Worm (Caenorhabditis elegans) whole organism, midembryonic: ENCODE data around the gene col-117.

Experiments used
- T22C8.4 ChIP-seq: fragments of 200-800 bp; sonication (Bioruptor generic); IDR thresholded peaks from 2 replicates; pipeline ENCODE4 v1.3.6; 2022; ENCODE audit warnings: missing genetic modification characterization, missing compliant biosample characterization
- cog-1 ChIP-seq: sonication (generic microtip); optimal IDR thresholded peaks from 2 replicates; lab custom pipeline; 2016; ENCODE audit warnings: missing genetic modification characterization, missing compliant biosample characterization
- flt-1 ChIP-seq: fragments of 200-800 bp; sonication (Bioruptor generic); IDR thresholded peaks from 2 replicates; pipeline ENCODE4 v1.3.6; 2022; ENCODE audit warnings: missing genetic modification characterization, missing compliant biosample characterization
- klf-2 ChIP-seq: fragments of 200-800 bp; sonication (Bioruptor generic); conservative IDR thresholded peaks from 2 replicates; pipeline ENCODE4 v1.3.6; 2022; ENCODE audit warnings: missing genetic modification reagents, missing genetic modification characterization, missing compliant biosample characterization
- med-1 ChIP-seq: sonication (generic microtip); optimal IDR thresholded peaks from 2 replicates; lab custom pipeline; 2017; ENCODE audit warnings: missing genetic modification characterization, mild to moderate bottlenecking, missing compliant biosample characterization, antibody characterized with exemption, missing genetic modification reagents; ENCODE audit not compliant: insufficient read depth
- ref-1 ChIP-seq: fragments of 200-800 bp; sonication (Bioruptor generic); conservative IDR thresholded peaks from 2 replicates; pipeline ENCODE4 v1.3.6; 2022; ENCODE audit warnings: missing genetic modification reagents, missing genetic modification characterization, missing compliant biosample characterization
- tab-1 ChIP-seq: fragments of 200-800 bp; sonication (Bioruptor generic); IDR thresholded peaks from 2 replicates; pipeline ENCODE4 v1.3.6; 2022; ENCODE audit warnings: missing genetic modification characterization, missing compliant biosample characterization
- ztf-23 ChIP-seq: fragments of 200-800 bp; sonication (Bioruptor generic); IDR thresholded peaks from 2 replicates; pipeline ENCODE4 v1.3.6; 2022; ENCODE audit warnings: missing genetic modification reagents, missing genetic modification characterization, missing compliant biosample characterization
- ztf-29 ChIP-seq: fragments of 200-800 bp; sonication (Bioruptor generic); IDR thresholded peaks from 2 replicates; pipeline ENCODE4 v1.3.6; 2022; ENCODE audit warnings: missing genetic modification reagents, missing genetic modification characterization, missing compliant biosample characterization

col-117 gene

ce11 chrIV:8826606-8827000 lies 2.6 kb upstream of the col-117 start:
- TF ChIP-seq T22C8.4 (GFP tag; lab: Robert Waterston, UW) (peak; percentile 80), flt-1 (GFP tag; lab: Robert Waterston, UW) (no peak)

- TF ChIP-seq tab-1 (GFP tag; lab: Robert Waterston, UW) (no peak), ref-1 (no peak), cog-1 (tag; lab: Kevin White, UChicago) (no peak), klf-2 (GFP tag; lab: Robert Waterston, UW) (no peak), med-1 (GFP tag; lab: Kevin White, UChicago) (no peak), flt-1 (GFP tag; lab: Robert Waterston, UW) (no peak), ztf-23 (GFP tag; lab: Robert Waterston, UW) (no peak), ztf-29 (no peak), T22C8.4 (GFP tag; lab: Robert Waterston, UW) (no peak)
Observed at ce11 chrIV:8825997-8826605, 2.1 kb upstream of the col-117 start.

ce11 chrIV:8822598-8822997 lies 1.4 kb downstream of the col-117 start:
- TF ChIP-seq T22C8.4 (GFP tag; lab: Robert Waterston, UW) (no peak), ztf-29 (no peak), ref-1 (no peak), med-1 (GFP tag; lab: Kevin White, UChicago) (no peak)

DNA sequence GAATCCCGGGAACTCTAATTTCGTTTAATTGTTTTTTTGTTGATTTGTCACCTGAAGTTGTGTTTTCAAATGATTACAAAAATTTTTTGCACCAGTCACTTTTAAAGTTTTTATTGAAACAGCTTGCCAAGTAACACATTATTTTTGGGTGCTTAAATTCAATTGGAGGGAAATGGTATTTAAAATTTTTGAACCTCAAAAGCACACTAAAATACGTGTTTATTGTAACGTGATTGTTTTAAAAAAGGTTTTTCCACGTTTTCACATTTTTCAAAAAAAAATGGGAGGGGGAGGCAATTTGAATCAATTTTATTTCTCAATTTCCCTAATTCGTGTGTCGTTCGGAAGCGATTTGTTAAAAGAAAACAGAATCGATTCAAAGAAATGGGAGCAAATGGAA lies 2.8 kb downstream of the col-117 start, which contains the start of gene T28C6.5:
Gene T28C6.5 (plus strand): TSS at position 301 of the 400 bp plus-strand sequence.
- TF ChIP-seq cog-1 (tag; lab: Kevin White, UChicago) (no peak), ref-1 (no peak), flt-1 (GFP tag; lab: Robert Waterston, UW) (no peak), klf-2 (GFP tag; lab: Robert Waterston, UW) (no peak), tab-1 (GFP tag; lab: Robert Waterston, UW) (no peak), ztf-23 (GFP tag; lab: Robert Waterston, UW) (no peak), med-1 (GFP tag; lab: Kevin White, UChicago) (no peak), T22C8.4 (GFP tag; lab: Robert Waterston, UW) (no peak), ztf-29 (no peak)

DNA sequence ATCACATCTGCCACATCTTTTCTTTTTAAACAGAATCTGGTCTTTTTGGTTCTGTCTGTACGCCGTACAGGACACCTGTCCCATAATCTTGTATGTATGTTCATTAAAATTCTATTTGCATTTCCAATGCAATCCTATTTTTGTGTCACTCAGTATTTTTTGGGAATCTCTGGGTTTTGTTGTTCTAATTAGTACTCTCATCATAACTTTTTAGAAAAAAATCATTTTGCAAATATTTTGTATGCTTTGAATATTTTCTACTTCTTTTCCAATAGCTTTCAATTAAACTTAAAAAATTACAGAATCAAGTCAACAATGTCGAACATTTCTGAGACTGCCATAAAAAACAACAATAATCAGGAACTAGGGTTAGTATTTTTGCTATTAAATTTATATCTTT lies 4.0 kb downstream of the col-117 start, which contains the start of gene T28C6.3:
Gene T28C6.3 (plus strand): TSS at position 301 of the 400 bp plus-strand sequence.
- TF ChIP-seq med-1 (GFP tag; lab: Kevin White, UChicago) = no peak
- no peak for TF ChIP-seq ztf-23 (GFP tag; lab: Robert Waterston, UW)
- TF ChIP-seq klf-2 (GFP tag; lab: Robert Waterston, UW) = no peak
- no peak for TF ChIP-seq cog-1 (tag; lab: Kevin White, UChicago)
- TF ChIP-seq flt-1 (GFP tag; lab: Robert Waterston, UW) = no peak
- TF ChIP-seq tab-1 (GFP tag; lab: Robert Waterston, UW) = no peak
- TF ChIP-seq T22C8.4 (GFP tag; lab: Robert Waterston, UW) = no peak
- TF ChIP-seq ztf-29 = no peak
- TF ChIP-seq ref-1 = no peak

- TF ChIP-seq ref-1 = no peak
- no peak for TF ChIP-seq T22C8.4 (GFP tag; lab: Robert Waterston, UW)
- TF ChIP-seq tab-1 (GFP tag; lab: Robert Waterston, UW) = no peak
- TF ChIP-seq ztf-23 (GFP tag; lab: Robert Waterston, UW) = no peak
- TF ChIP-seq med-1 (GFP tag; lab: Kevin White, UChicago) = no peak
- TF ChIP-seq flt-1 (GFP tag; lab: Robert Waterston, UW) = no peak
- no peak for TF ChIP-seq ztf-29
- no peak for TF ChIP-seq klf-2 (GFP tag; lab: Robert Waterston, UW)
- TF ChIP-seq cog-1 (tag; lab: Kevin White, UChicago) = no peak
Observed at ce11 chrIV:8819471-8819870, 4.5 kb downstream of the col-117 start.

- TF ChIP-seq med-1 (GFP tag; lab: Kevin White, UChicago) (no peak), ztf-29 (no peak), tab-1 (GFP tag; lab: Robert Waterston, UW) (no peak)
Observed at ce11 chrIV:8817639-8818038, 6.4 kb downstream of the col-117 start, which contains the start of gene T28C6.10. Gene T28C6.10 (plus strand): TSS chrIV:8817939.

- TF ChIP-seq med-1 (GFP tag; lab: Kevin White, UChicago) (no peak), flt-1 (GFP tag; lab: Robert Waterston, UW) (0 out of 2 replicates have a peak, but pooled peaks have one; percentile 20), ztf-23 (GFP tag; lab: Robert Waterston, UW) (0 out of 2 replicates have a peak, but pooled peaks have one; percentile 10)
Observed at ce11 chrIV:8816617-8817016, 7.4 kb downstream of the col-117 start.

ce11 chrIV:8816029-8816428 lies 8.0 kb downstream of the col-117 start, which contains the start of gene grsp-2:
Gene grsp-2 (plus strand): TSS chrIV:8816329.
- TF ChIP-seq T22C8.4 (GFP tag; lab: Robert Waterston, UW) (no peak), tab-1 (GFP tag; lab: Robert Waterston, UW) (no peak), cog-1 (tag; lab: Kevin White, UChicago) (no peak), ztf-29 (no peak), med-1 (GFP tag; lab: Kevin White, UChicago) (no peak), ref-1 (no peak), ztf-23 (GFP tag; lab: Robert Waterston, UW) (no peak), flt-1 (GFP tag; lab: Robert Waterston, UW) (no peak), klf-2 (GFP tag; lab: Robert Waterston, UW) (no peak)

DNA sequence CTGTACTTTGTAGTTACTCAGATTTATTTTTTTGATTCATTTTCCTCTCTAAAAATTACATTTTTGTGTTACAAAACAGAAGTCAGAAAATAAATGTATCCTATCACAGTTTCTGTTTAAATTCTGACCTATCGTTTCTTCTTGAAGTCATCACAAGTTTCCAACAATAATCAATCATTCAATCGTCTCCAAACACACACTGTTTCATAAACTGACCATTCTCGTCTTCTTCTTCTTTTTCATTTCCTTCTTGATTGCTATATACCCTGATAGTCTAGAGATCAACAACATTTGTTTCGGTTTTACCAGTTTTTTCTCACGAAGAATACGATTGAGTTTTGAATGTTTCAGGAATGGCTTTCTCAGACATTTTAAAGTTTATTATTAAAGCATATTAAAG lies 8.8 kb downstream of the col-117 start:
- no peak for TF ChIP-seq ztf-29
- TF ChIP-seq ztf-23 (GFP tag; lab: Robert Waterston, UW) = no peak
- TF ChIP-seq T22C8.4 (GFP tag; lab: Robert Waterston, UW) = no peak
- TF ChIP-seq ref-1 = no peak
